Worm (Caenorhabditis elegans) whole organism, young adult: Measurements from ENCODE around the gene Y15E3A.5.

ENCODE experiments used
- B0019.2 ChIP-seq: fragments of 200-800 bp; sonication (Bioruptor generic); conservative IDR thresholded peaks from 2 replicates; pipeline ENCODE4 v1.3.6; 2022; ENCODE audit warnings: missing genetic modification reagents, missing genetic modification characterization, missing compliant biosample characterization
- B0336.3 ChIP-seq: fragments of 200-800 bp; sonication (Bioruptor generic); IDR thresholded peaks from 2 replicates; pipeline ENCODE4 v1.3.6; 2022; ENCODE audit warnings: missing genetic modification characterization, missing compliant biosample characterization
- F22D6.2 ChIP-seq: sonication (generic microtip); optimal IDR thresholded peaks from 2 replicates; lab custom pipeline; 2016; ENCODE audit warnings: mild to moderate bottlenecking, missing genetic modification characterization, missing compliant biosample characterization
- F33H1.4 ChIP-seq: fragments of 200-800 bp; sonication (Bioruptor generic); IDR thresholded peaks from 2 replicates; pipeline ENCODE4 v1.3.6; 2022; ENCODE audit warnings: missing genetic modification reagents, missing genetic modification characterization, missing compliant biosample characterization
- F39B2.1 ChIP-seq: fragments of 200-800 bp; sonication (Bioruptor generic); IDR thresholded peaks from 2 replicates; pipeline ENCODE4 v1.3.6; 2022; ENCODE audit warnings: missing genetic modification reagents, missing genetic modification characterization, missing compliant biosample characterization
- F57A8.1 ChIP-seq: fragments of 200-800 bp; sonication (Bioruptor generic); optimal IDR thresholded peaks from 2 replicates; lab custom pipeline; 2018; ENCODE audit warnings: mild to moderate bottlenecking, missing genetic modification characterization, moderate library complexity, missing compliant biosample characterization
- T26A5.8 ChIP-seq: sonication (generic microtip); optimal IDR thresholded peaks from 2 replicates; lab custom pipeline; 2016; ENCODE audit warnings: missing genetic modification characterization, missing compliant biosample characterization
- Y53F4B.3 ChIP-seq: fragments of 200-800 bp; sonication (Bioruptor generic); IDR thresholded peaks from 2 replicates; pipeline ENCODE4 v1.3.6; 2022; ENCODE audit warnings: missing genetic modification reagents, missing genetic modification characterization, missing compliant biosample characterization
- Y79H2A.3 ChIP-seq: fragments of 200-800 bp; sonication (Bioruptor generic); conservative IDR thresholded peaks from 2 replicates; pipeline ENCODE4 v1.3.6; 2022; ENCODE audit warnings: missing genetic modification reagents, missing genetic modification characterization, missing compliant biosample characterization
- Y95B8A.8 ChIP-seq: fragments of 200-800 bp; sonication (Bioruptor generic); IDR thresholded peaks from 2 replicates; pipeline ENCODE4 v1.3.6; 2022; ENCODE audit warnings: missing genetic modification reagents, missing genetic modification characterization, missing compliant biosample characterization
- ZK185.1 ChIP-seq: sonication (generic microtip); optimal IDR thresholded peaks from 2 replicates; lab custom pipeline; 2016; ENCODE audit warnings: mild to moderate bottlenecking, missing genetic modification characterization, missing compliant biosample characterization; ENCODE audit not compliant: poor library complexity, severe bottlenecking
- aptf-2 ChIP-seq: fragments of 200-800 bp; sonication (Bioruptor generic); conservative IDR thresholded peaks from 2 replicates; pipeline ENCODE4 v1.3.6; 2022; ENCODE audit warnings: missing genetic modification reagents, missing genetic modification characterization, missing compliant biosample characterization
- attf-5 ChIP-seq: fragments of 200-800 bp; sonication (Bioruptor generic); optimal IDR thresholded peaks from 2 replicates; lab custom pipeline; 2018; ENCODE audit warnings: mild to moderate bottlenecking, missing genetic modification characterization, missing compliant biosample characterization
- cebp-1 ChIP-seq, 2 experiments: fragments of 200-800 bp in 1 of 2; sonication (Bioruptor generic) in 1 of 2; sonication (generic microtip) in 1 of 2; IDR thresholded peaks in 1 of 2; optimal IDR thresholded peaks in 1 of 2; 2 replicates each; pipeline versions ENCODE4 v1.3.6 to Lab custom; 2017 to 2022; ENCODE audit warnings: missing compliant biosample characterization in 2 of 2, missing genetic modification characterization in 2 of 2, mild to moderate bottlenecking in 1 of 2, missing genetic modification reagents in 1 of 2, moderate library complexity in 1 of 2
- cebp-2 ChIP-seq: fragments of 200-800 bp; sonication (Bioruptor generic); IDR thresholded peaks from 2 replicates; pipeline ENCODE4 v1.3.6; 2022; ENCODE audit warnings: missing genetic modification characterization, missing compliant biosample characterization
- ceh-91 ChIP-seq: fragments of 200-800 bp; sonication (Bioruptor generic); IDR thresholded peaks from 2 replicates; pipeline ENCODE4 v1.3.6; 2022; ENCODE audit warnings: missing genetic modification reagents, missing genetic modification characterization, missing compliant biosample characterization
- dox-1 ChIP-seq: fragments of 200-800 bp; sonication (Bioruptor generic); IDR thresholded peaks from 2 replicates; pipeline ENCODE4 v1.3.6; 2022; ENCODE audit warnings: missing genetic modification reagents, missing genetic modification characterization, missing compliant biosample characterization
- efl-1 ChIP-seq: fragments of 150-350 bp; optimal IDR thresholded peaks from 2 replicates; lab custom pipeline; 2014; ENCODE audit warnings: missing biosample characterization, missing genetic modification reagents, missing genetic modification characterization
- egl-44 ChIP-seq: fragments of 200-800 bp; sonication (Bioruptor generic); IDR thresholded peaks from 2 replicates; pipeline ENCODE4 v1.3.6; 2022; ENCODE audit warnings: missing genetic modification reagents, missing genetic modification characterization, missing compliant biosample characterization
- ekl-4 ChIP-seq: fragments of 200-800 bp; sonication (Bioruptor generic); IDR thresholded peaks from 2 replicates; pipeline ENCODE4 v1.3.6; 2022; ENCODE audit warnings: missing genetic modification reagents, missing genetic modification characterization, missing compliant biosample characterization
- hlh-26 ChIP-seq: fragments of 200-800 bp; sonication (Bioruptor generic); conservative IDR thresholded peaks from 2 replicates; pipeline ENCODE4 v1.3.6; 2022; ENCODE audit warnings: missing genetic modification reagents, missing genetic modification characterization, missing compliant biosample characterization
- hmg-20 ChIP-seq: fragments of 200-800 bp; sonication (Bioruptor generic); IDR thresholded peaks from 2 replicates; pipeline ENCODE4 v1.3.6; 2022; ENCODE audit warnings: missing genetic modification reagents, missing genetic modification characterization, missing compliant biosample characterization
- let-607 ChIP-seq, 2 experiments: fragments of 200-800 bp in 1 of 2; sonication (Bioruptor generic) in 1 of 2; sonication (generic microtip) in 1 of 2; optimal IDR thresholded peaks; 2 replicates each; lab custom pipeline; 2016 to 2018; ENCODE audit warnings: mild to moderate bottlenecking in 2 of 2, missing compliant biosample characterization in 2 of 2, missing genetic modification characterization in 2 of 2, moderate library complexity in 2 of 2, missing genotype in 1 of 2
- lin-26 ChIP-seq: fragments of 200-800 bp; sonication (Bioruptor generic); IDR thresholded peaks from 2 replicates; pipeline ENCODE4 v1.3.6; 2022; ENCODE audit warnings: missing genetic modification reagents, missing genetic modification characterization, missing compliant biosample characterization
- lin-40 ChIP-seq: sonication (generic microtip); optimal IDR thresholded peaks from 2 replicates; lab custom pipeline; 2016; ENCODE audit warnings: missing genetic modification characterization, mild to moderate bottlenecking, missing compliant biosample characterization, missing genotype, missing genetic modification reagents
- lsl-1 ChIP-seq: fragments of 200-800 bp; sonication (Bioruptor generic); optimal IDR thresholded peaks from 2 replicates; lab custom pipeline; 2018; ENCODE audit warnings: mild to moderate bottlenecking, missing genetic modification characterization, moderate library complexity, missing compliant biosample characterization
- madf-6 ChIP-seq: fragments of 200-800 bp; sonication (Bioruptor generic); IDR thresholded peaks from 2 replicates; pipeline ENCODE4 v1.3.6; 2022; ENCODE audit warnings: missing genetic modification reagents, missing genetic modification characterization, missing compliant biosample characterization
- madf-8 ChIP-seq: fragments of 200-800 bp; sonication (Bioruptor generic); conservative IDR thresholded peaks from 2 replicates; pipeline ENCODE4 v1.3.6; 2022; ENCODE audit warnings: missing genetic modification reagents, missing genetic modification characterization, missing compliant biosample characterization
- mcd-1 ChIP-seq: fragments of 200-800 bp; sonication (Bioruptor generic); IDR thresholded peaks from 2 replicates; pipeline ENCODE4 v1.3.6; 2022; ENCODE audit warnings: missing genetic modification reagents, missing genetic modification characterization, missing compliant biosample characterization
- nfya-2 ChIP-seq: fragments of 200-800 bp; sonication (Bioruptor generic); IDR thresholded peaks from 2 replicates; pipeline ENCODE4 v1.3.6; 2022; ENCODE audit warnings: missing genetic modification reagents, missing genetic modification characterization, missing compliant biosample characterization
- nfyb-1 ChIP-seq: fragments of 200-800 bp; sonication (Bioruptor generic); IDR thresholded peaks from 2 replicates; pipeline ENCODE4 v1.3.6; 2022; ENCODE audit warnings: missing genetic modification reagents, missing genetic modification characterization, missing compliant biosample characterization
- nhr-27 ChIP-seq: fragments of 200-800 bp; sonication (Bioruptor generic); optimal IDR thresholded peaks from 2 replicates; lab custom pipeline; 2018; ENCODE audit warnings: mild to moderate bottlenecking, missing genetic modification characterization, moderate library complexity, missing compliant biosample characterization
- pha-4 ChIP-seq: fragments of 150-350 bp; sonication (generic microtip); optimal IDR thresholded peaks from 2 replicates; lab custom pipeline; 2014; ENCODE audit warnings: missing biosample characterization, missing genetic modification reagents, missing genetic modification characterization
- rec-8 ChIP-seq, 2 experiments: sonication (generic microtip); optimal IDR thresholded peaks; 2 replicates each; lab custom pipeline; 2016; ENCODE audit warnings: mild to moderate bottlenecking in 2 of 2, missing genetic modification characterization in 2 of 2, missing genetic modification reagents in 2 of 2, missing genotype in 2 of 2, missing biosample characterization in 1 of 2, missing compliant biosample characterization in 1 of 2, moderate library complexity in 1 of 2
- repo-1 ChIP-seq: sonication (generic microtip); optimal IDR thresholded peaks from 2 replicates; lab custom pipeline; 2017; ENCODE audit warnings: mild to moderate bottlenecking, missing genetic modification characterization, missing compliant biosample characterization
- rpc-1 ChIP-seq, 2 experiments: fragments of 150-350 bp in 1 of 2; sonication (generic microtip) in 1 of 2; optimal IDR thresholded peaks; 2 replicates each; lab custom pipeline; 2014 to 2018; ENCODE audit warnings: missing biosample characterization in 1 of 2, missing genetic modification characterization in 1 of 2, missing genetic modification reagents in 1 of 2, missing genotype in 1 of 2
- sdz-38 ChIP-seq: sonication (generic microtip); optimal IDR thresholded peaks from 2 replicates; lab custom pipeline; 2016; ENCODE audit warnings: missing genotype, missing genetic modification characterization, missing compliant biosample characterization
- sea-2 ChIP-seq: fragments of 200-800 bp; sonication (Bioruptor generic); IDR thresholded peaks from 2 replicates; pipeline ENCODE4 v1.3.6; 2022; ENCODE audit warnings: missing genetic modification characterization, missing compliant biosample characterization
- sptf-2 ChIP-seq: fragments of 200-800 bp; sonication (Bioruptor generic); optimal IDR thresholded peaks from 2 replicates; lab custom pipeline; 2018; ENCODE audit warnings: mild to moderate bottlenecking, missing genetic modification characterization, missing compliant biosample characterization
- tlf-1 ChIP-seq: fragments of 200-800 bp; sonication (Bioruptor generic); optimal IDR thresholded peaks from 2 replicates; lab custom pipeline; 2018; ENCODE audit warnings: mild to moderate bottlenecking, missing genetic modification characterization, missing compliant biosample characterization
- unc-130 ChIP-seq: sonication (generic microtip); optimal IDR thresholded peaks from 2 replicates; lab custom pipeline; 2016; ENCODE audit warnings: missing genetic modification reagents, missing genetic modification characterization, missing compliant biosample characterization
- unc-62 ChIP-seq: fragments of 150-350 bp; optimal IDR thresholded peaks from 2 replicates; lab custom pipeline; 2014; ENCODE audit warnings: missing biosample characterization, missing genetic modification reagents, missing genetic modification characterization
- zfh-2 ChIP-seq: fragments of 200-800 bp; sonication (Bioruptor generic); conservative IDR thresholded peaks from 2 replicates; pipeline ENCODE4 v1.3.6; 2022; ENCODE audit warnings: missing genetic modification reagents, missing genetic modification characterization, missing compliant biosample characterization
- zim-3 ChIP-seq: sonication (generic microtip); optimal IDR thresholded peaks from 2 replicates; lab custom pipeline; 2017; ENCODE audit warnings: mild to moderate bottlenecking, missing genetic modification characterization, moderate library complexity, missing compliant biosample characterization
- ztf-22 ChIP-seq: fragments of 200-800 bp; sonication (Bioruptor generic); optimal IDR thresholded peaks from 2 replicates; lab custom pipeline; 2018; ENCODE audit warnings: mild to moderate bottlenecking, missing genetic modification characterization, moderate library complexity, missing compliant biosample characterization
- ztf-3 ChIP-seq: fragments of 200-800 bp; sonication (Bioruptor generic); optimal IDR thresholded peaks from 2 replicates; lab custom pipeline; 2018; ENCODE audit warnings: mild to moderate bottlenecking, missing genetic modification characterization, missing compliant biosample characterization
- ztf-6 ChIP-seq: fragments of 200-800 bp; sonication (Bioruptor generic); IDR thresholded peaks from 2 replicates; pipeline ENCODE4 v1.3.6; 2022; ENCODE audit warnings: missing genetic modification reagents, missing genetic modification characterization, missing compliant biosample characterization

The Y15E3A.5 gene

DNA sequence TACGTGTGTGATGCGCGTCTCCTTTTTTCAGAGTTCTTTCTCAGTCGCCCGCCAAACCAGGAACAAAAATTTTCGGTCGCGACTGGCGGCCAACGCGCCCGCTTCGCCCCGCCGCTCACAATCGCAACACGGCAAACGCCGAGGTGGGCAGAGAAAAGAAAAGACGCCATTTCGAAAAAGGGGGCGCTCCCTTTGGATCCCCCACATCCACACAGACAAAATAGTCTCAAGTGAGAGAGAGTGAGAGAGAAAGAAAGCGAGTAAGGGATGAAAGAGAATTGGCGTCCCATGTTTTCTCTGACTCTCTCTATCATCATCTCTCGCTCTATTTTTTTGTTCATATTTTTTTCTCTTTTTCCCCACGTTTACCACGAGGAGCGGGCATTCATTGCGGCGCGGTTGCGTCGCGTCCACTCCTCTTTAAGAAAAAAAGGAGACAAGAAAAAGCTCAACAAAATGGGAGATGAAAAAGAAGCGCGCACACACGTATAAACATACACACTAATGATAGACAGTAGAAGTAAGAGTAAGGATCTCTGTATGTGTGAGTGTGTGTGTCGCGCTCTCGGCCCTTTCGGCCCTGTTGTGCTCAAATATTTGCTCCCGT, 13.6 kb downstream of the Y15E3A.5 start:
- no peak for TF ChIP-seq nhr-27
- TF ChIP-seq ceh-91 (GFP tag; lab: Robert Waterston, UW): no peak
- TF ChIP-seq F33H1.4 (GFP tag; lab: Robert Waterston, UW): no peak
- peak; percentile 89 for TF ChIP-seq attf-5 (GFP tag; lab: Kevin White, UChicago)
- TF ChIP-seq cebp-2: no peak
- TF ChIP-seq tlf-1 (GFP tag; lab: Kevin White, UChicago): no peak
- TF ChIP-seq rec-8 (tag; optimal IDR thresholded peaks at IDR 0.05; lab: Kevin White, UChicago): no peak
- no peak for TF ChIP-seq hlh-26
- TF ChIP-seq madf-8 (GFP tag; lab: Robert Waterston, UW): no peak
- no peak for TF ChIP-seq hmg-20 (GFP tag; lab: Robert Waterston, UW)
- TF ChIP-seq efl-1 (GFP tag; lab: Kevin White, UChicago): no peak
- TF ChIP-seq B0019.2 (GFP tag; lab: Robert Waterston, UW): no peak
- TF ChIP-seq T26A5.8: no peak
- no peak for TF ChIP-seq unc-130 (GFP tag; lab: Kevin White, UChicago)
- no peak for TF ChIP-seq ztf-6 (GFP tag; lab: Robert Waterston, UW)
- TF ChIP-seq ZK185.1: peak; percentile 48
- TF ChIP-seq zfh-2: peak; percentile 99
- TF ChIP-seq ztf-22: peak; percentile 33
- no peak for TF ChIP-seq sptf-2
- TF ChIP-seq F22D6.2: peak; percentile 81
- TF ChIP-seq zim-3: peak; percentile 59
- TF ChIP-seq rpc-1 (optimal IDR thresholded peaks at IDR 0.05; lab: Kevin White, UChicago): no peak
- TF ChIP-seq rpc-1 (tag; optimal IDR thresholded peaks at IDR 0.05; lab: Kevin White, UChicago): no peak
- TF ChIP-seq lin-26 (GFP tag; lab: Robert Waterston, UW): peak; percentile 56; the same call in 1 of the 2 replicates
- no peak for TF ChIP-seq sea-2 (GFP tag; lab: Robert Waterston, UW)
- 0 out of 2 replicates have a peak, but pooled peaks have one; percentile 53 for TF ChIP-seq egl-44 (GFP tag; lab: Robert Waterston, UW)
- TF ChIP-seq unc-62 (GFP tag; lab: Kevin White, UChicago): no peak
- TF ChIP-seq lsl-1 (GFP tag; lab: Kevin White, UChicago): no peak
- TF ChIP-seq lin-40 (tag; lab: Kevin White, UChicago): peak; percentile 95
- TF ChIP-seq nfya-2 (GFP tag; lab: Robert Waterston, UW): no peak
- TF ChIP-seq pha-4 (tag; lab: Kevin White, UChicago): peak; percentile 40
- TF ChIP-seq aptf-2 (GFP tag; lab: Robert Waterston, UW): no peak
- TF ChIP-seq Y53F4B.3 (GFP tag; lab: Robert Waterston, UW): no peak
- peak; percentile 64 for TF ChIP-seq repo-1 (tag; lab: Kevin White, UChicago)
- no peak for TF ChIP-seq madf-6 (GFP tag; lab: Robert Waterston, UW)
- TF ChIP-seq Y95B8A.8 (GFP tag; lab: Robert Waterston, UW): no peak
- TF ChIP-seq ztf-3 (GFP tag; lab: Kevin White, UChicago): peak; percentile 68
- peak; percentile 35 to 50 for TF ChIP-seq let-607 (tag; optimal IDR thresholded peaks at IDR 0.05; lab: Kevin White, UChicago)
- TF ChIP-seq dox-1 (GFP tag; lab: Robert Waterston, UW): peak; percentile 76
- TF ChIP-seq F57A8.1 (GFP tag; lab: Kevin White, UChicago): no peak
- TF ChIP-seq ekl-4 (GFP tag; lab: Robert Waterston, UW): no peak
- TF ChIP-seq Y79H2A.3 (GFP tag; lab: Robert Waterston, UW): no peak
- 0 out of 2 replicates have a peak, but pooled peaks have one; percentile 8 for TF ChIP-seq cebp-1 (GFP tag; IDR thresholded peaks at IDR 0.05; lab: Robert Waterston, UW)
- peak; percentile 86 for TF ChIP-seq cebp-1 (tag; optimal IDR thresholded peaks at IDR 0.05; lab: Kevin White, UChicago)
- TF ChIP-seq nfyb-1 (GFP tag; lab: Robert Waterston, UW): peak; percentile 75
- no peak for TF ChIP-seq sdz-38
- no peak for TF ChIP-seq F39B2.1 (GFP tag; lab: Robert Waterston, UW)
- TF ChIP-seq mcd-1: peak; percentile 55
- TF ChIP-seq B0336.3 (GFP tag; lab: Robert Waterston, UW): peak; percentile 74; the same call in 1 of the 2 replicates
